Fruit fly (Drosophila melanogaster): Measurements from ENCODE around the gene eRF3.

eRF3 gene

DNA sequence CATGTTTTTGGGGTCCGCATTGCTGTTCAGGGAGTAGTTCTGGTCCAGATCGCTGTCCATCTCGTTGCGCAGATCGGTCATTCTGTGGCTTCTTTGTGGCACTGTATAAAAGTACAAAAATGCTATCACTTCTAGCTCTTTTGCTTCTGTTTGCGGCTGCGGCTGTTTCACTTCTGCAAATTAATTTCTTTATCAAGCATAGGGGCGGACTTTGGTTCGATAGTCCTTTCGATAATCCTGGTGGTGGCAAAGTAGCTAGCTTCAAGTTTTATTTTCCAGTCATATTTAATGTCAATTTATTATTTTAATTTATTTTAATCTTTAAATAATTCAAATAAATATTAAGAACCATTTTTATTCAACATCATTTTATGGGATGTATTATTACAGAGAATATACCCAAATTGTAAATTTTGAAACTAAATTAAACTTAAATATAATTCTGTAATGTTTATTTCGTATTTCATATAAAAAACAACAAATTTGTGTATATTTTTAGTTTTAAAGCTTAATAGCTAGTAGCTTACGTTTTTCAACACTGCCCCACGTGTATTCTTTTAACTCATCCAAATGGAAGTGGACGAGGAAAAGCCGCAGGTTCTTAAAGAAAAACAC is 6.7 kb upstream of the eRF3 start, which contains the start of the genes CG5446 and Trm1 (continued):
- peak; percentile 86 for TF ChIP-seq CG2678 (tag; optimal IDR thresholded peaks at IDR 0.05)
- peak; percentile 34 for TF ChIP-seq org-1 (GFP tag; optimal IDR thresholded peaks at IDR 0.05)
- peak; percentile 14 for TF ChIP-seq CG10462 (GFP tag; optimal IDR thresholded peaks at IDR 0.05)
- TF ChIP-seq ro (GFP tag; IDR thresholded peaks at IDR 0.05) = no peak
- TF ChIP-seq cad (GFP tag; optimal IDR thresholded peaks at IDR 0.05) = no peak
- TF ChIP-seq CG8765 (GFP tag; IDR thresholded peaks at IDR 0.05) = no peak
- no peak for TF ChIP-seq Awh (GFP tag; IDR thresholded peaks at IDR 0.05)
- TF ChIP-seq crc (GFP tag; optimal IDR thresholded peaks at IDR 0.05) = no peak
- TF ChIP-seq trh (GFP tag; optimal IDR thresholded peaks at IDR 0.05) = peak; percentile 12
- TF ChIP-seq sqz (GFP tag; optimal IDR thresholded peaks at IDR 0.05) = peak; percentile 12
- TF ChIP-seq CG11456 (GFP tag; IDR thresholded peaks at IDR 0.05) = 0 out of 3 replicates have a peak, but pooled peaks have one; percentile 17
- TF ChIP-seq CG12299 (tag; optimal IDR thresholded peaks at IDR 0.05) = peak; percentile 70
- TF ChIP-seq CG13894 (tag; optimal IDR thresholded peaks at IDR 0.05) = peak; percentile 47
- TF ChIP-seq CG33557 (GFP tag; optimal IDR thresholded peaks at IDR 0.05) = peak; percentile 67
- TF ChIP-seq Sox102F (GFP tag; optimal IDR thresholded peaks at IDR 0.05) = peak; percentile 75
- TF ChIP-seq MBD-R2 (GFP tag; IDR thresholded peaks at IDR 0.05) = peak; percentile 47; the same call in 1 of the 2 replicates
- no peak for TF ChIP-seq Sin3A (optimal IDR thresholded peaks at IDR 0.05)
- no peak for TF ChIP-seq Nf-YA (GFP tag; IDR thresholded peaks at IDR 0.05)
- peak; percentile 21 for TF ChIP-seq CG8281 (tag; optimal IDR thresholded peaks at IDR 0.05)
- no peak for TF ChIP-seq D (optimal IDR thresholded peaks at IDR 0.05)
- TF ChIP-seq D (GFP tag; optimal IDR thresholded peaks at IDR 0.05) = peak; percentile 39
- TF ChIP-seq sc (optimal IDR thresholded peaks at IDR 0.05) = no peak
- TF ChIP-seq sc (GFP tag; optimal IDR thresholded peaks at IDR 0.05) = peak; percentile 52
- no peak for TF ChIP-seq Side (GFP tag; optimal IDR thresholded peaks at IDR 0.05)
- peak in 1 of 2 experiments; percentile 3 for TF ChIP-seq Pdp1 (GFP tag; optimal IDR thresholded peaks at IDR 0.05)
- peak; percentile 78 for TF ChIP-seq dmrt99B (tag; optimal IDR thresholded peaks at IDR 0.05)
- peak; percentile 32 for TF ChIP-seq CG8290 (GFP tag; optimal IDR thresholded peaks at IDR 0.05)
- TF ChIP-seq CG8290 (tag; optimal IDR thresholded peaks at IDR 0.05) = no peak
- TF ChIP-seq oc (tag; optimal IDR thresholded peaks at IDR 0.05) = no peak
- TF ChIP-seq CG7372 (GFP tag; IDR thresholded peaks at IDR 0.05) = 0 out of 2 replicates have a peak, but pooled peaks have one; percentile 40
- no peak for TF ChIP-seq gt (GFP tag; IDR thresholded peaks at IDR 0.05)
- TF ChIP-seq exex (tag; optimal IDR thresholded peaks at IDR 0.05) = peak; percentile 59
- TF ChIP-seq sd (tag; optimal IDR thresholded peaks at IDR 0.05) = peak; percentile 25
- peak; percentile 20; the same call in 1 of the 2 replicates for TF ChIP-seq E2f2 (GFP tag; IDR thresholded peaks at IDR 0.05)
- peak; percentile 67 for TF ChIP-seq CG4424 (GFP tag; optimal IDR thresholded peaks at IDR 0.05)
- TF ChIP-seq tap (tag; optimal IDR thresholded peaks at IDR 0.05) = peak; percentile 56
- no peak for TF ChIP-seq emc (GFP tag; optimal IDR thresholded peaks at IDR 0.05)
- peak; percentile 63 for TF ChIP-seq Ptx1 (GFP tag; IDR thresholded peaks at IDR 0.05)
- TF ChIP-seq unpg (GFP tag; optimal IDR thresholded peaks at IDR 0.05) = peak; percentile 60
- TF ChIP-seq Mad (GFP tag; optimal IDR thresholded peaks at IDR 0.05) = no peak
- no peak for TF ChIP-seq CG11093 (GFP tag; IDR thresholded peaks at IDR 0.05)
- peak; percentile 81 for TF ChIP-seq sug (tag; optimal IDR thresholded peaks at IDR 0.05)
- peak; percentile 52 for TF ChIP-seq odd (GFP tag; optimal IDR thresholded peaks at IDR 0.05)
- peak; percentile 76 for TF ChIP-seq CG30403 (GFP tag; optimal IDR thresholded peaks at IDR 0.05)
- no peak for TF ChIP-seq CG16779 (GFP tag; IDR thresholded peaks at IDR 0.05)
- peak; percentile 48 for TF ChIP-seq CG4820 (GFP tag; optimal IDR thresholded peaks at IDR 0.05)
- no peak for TF ChIP-seq CG7745 (tag; optimal IDR thresholded peaks at IDR 0.05)
- peak; percentile 55 for TF ChIP-seq HLH3B (GFP tag; IDR thresholded peaks at IDR 0.05)
- TF ChIP-seq CG6272 (GFP tag; IDR thresholded peaks at IDR 0.05) = peak; percentile 39; the same call in 1 of the 2 replicates
- peak; percentile 77 for TF ChIP-seq PHDP (tag; optimal IDR thresholded peaks at IDR 0.05)
- peak; percentile 95 for TF ChIP-seq MESR4 (GFP tag; optimal IDR thresholded peaks at IDR 0.05)

Data from whole organism, embryonic.